Fruit fly (Drosophila melanogaster): ENCODE measurements around the gene CG1575.

CG1575 gene

dm6 chrX:8145501-8146157, 28.8 kb downstream of the CG1575 start, which contains the start of the genes alpha-PheRS and CG2129:
Gene alpha-PheRS, minus strand, starts transcription at chrX:8145602.
Gene CG2129, plus strand, starts transcription at chrX:8145839.
- no peak for TF ChIP-seq Dll (optimal IDR thresholded peaks at IDR 0.05)
- TF ChIP-seq usp (GFP tag; optimal IDR thresholded peaks at IDR 0.05), result no peak
- TF ChIP-seq CG8478 (optimal IDR thresholded peaks at IDR 0.05), result no peak
- TF ChIP-seq psq (optimal IDR thresholded peaks at IDR 0.05), result no peak
- no peak for TF ChIP-seq pan (optimal IDR thresholded peaks at IDR 0.05)
- no peak for TF ChIP-seq EcR (GFP tag; optimal IDR thresholded peaks at IDR 0.05)

- no peak for TF ChIP-seq pan (optimal IDR thresholded peaks at IDR 0.05)
- no peak for TF ChIP-seq usp (GFP tag; optimal IDR thresholded peaks at IDR 0.05)
- no peak for TF ChIP-seq Dll (optimal IDR thresholded peaks at IDR 0.05)
- TF ChIP-seq EcR (GFP tag; optimal IDR thresholded peaks at IDR 0.05), result no peak
- no peak for TF ChIP-seq psq (optimal IDR thresholded peaks at IDR 0.05)
- no peak for TF ChIP-seq CG8478 (optimal IDR thresholded peaks at IDR 0.05)
Observed at dm6 chrX:8147649-8148048, 30.8 kb downstream of the CG1575 start, which contains the start of gene CG15336. Gene CG15336, plus strand, starts transcription at chrX:8147949.

DNA sequence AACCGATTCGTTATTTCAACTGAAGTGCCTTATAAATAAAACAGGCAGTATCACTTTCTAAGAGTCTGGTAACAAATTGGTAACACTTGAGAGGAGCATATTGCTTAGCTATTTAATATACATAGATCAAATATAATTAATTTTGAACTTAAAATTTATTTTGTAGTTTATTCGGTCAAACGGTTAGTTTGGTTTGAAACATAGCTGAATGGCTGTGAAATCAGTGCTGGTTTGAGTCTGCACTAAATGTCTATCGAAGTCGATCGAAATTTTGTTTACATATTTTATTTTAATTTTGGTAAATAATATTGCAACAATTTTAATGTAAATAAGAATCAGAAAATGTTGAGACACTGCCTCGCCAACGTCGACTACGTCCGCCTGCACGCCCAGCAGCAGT, 31.7 kb downstream of the CG1575 start, which contains the start of gene CG10959:
CG10959 (plus strand) TSS at position 228 of the 400 bp plus-strand sequence.
- TF ChIP-seq pan (optimal IDR thresholded peaks at IDR 0.05) (no peak), EcR (GFP tag; optimal IDR thresholded peaks at IDR 0.05) (no peak), psq (optimal IDR thresholded peaks at IDR 0.05) (no peak), CG8478 (optimal IDR thresholded peaks at IDR 0.05) (no peak), usp (GFP tag; optimal IDR thresholded peaks at IDR 0.05) (no peak), Dll (optimal IDR thresholded peaks at IDR 0.05) (no peak)

DNA sequence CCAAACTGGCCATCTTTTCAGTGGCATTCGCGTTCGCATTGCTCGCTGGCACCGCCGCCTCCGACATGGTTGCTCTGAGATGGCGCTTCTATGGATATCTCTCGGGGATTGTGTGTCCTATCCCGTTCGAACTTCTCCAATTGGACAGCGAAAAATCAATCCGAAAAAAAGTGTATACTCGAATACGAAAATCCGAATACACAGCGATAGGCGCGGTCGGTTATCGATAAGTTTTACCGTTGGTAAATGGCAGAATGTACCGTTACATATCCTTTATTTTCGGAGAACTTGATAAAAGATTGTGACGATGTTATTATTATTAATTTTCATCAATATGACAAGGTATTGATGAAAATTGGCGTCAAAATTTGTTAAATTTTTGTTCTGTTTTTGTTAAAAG, 35.3 kb downstream of the CG1575 start, which contains the start of gene Gbeta5:
Gbeta5 (minus strand) TSS at position 199 of the 400 bp plus-strand sequence.
- TF ChIP-seq psq (optimal IDR thresholded peaks at IDR 0.05) (no peak), Dll (optimal IDR thresholded peaks at IDR 0.05) (no peak), CG8478 (optimal IDR thresholded peaks at IDR 0.05) (no peak), usp (GFP tag; optimal IDR thresholded peaks at IDR 0.05) (no peak), pan (optimal IDR thresholded peaks at IDR 0.05) (no peak), EcR (GFP tag; optimal IDR thresholded peaks at IDR 0.05) (no peak)

DNA sequence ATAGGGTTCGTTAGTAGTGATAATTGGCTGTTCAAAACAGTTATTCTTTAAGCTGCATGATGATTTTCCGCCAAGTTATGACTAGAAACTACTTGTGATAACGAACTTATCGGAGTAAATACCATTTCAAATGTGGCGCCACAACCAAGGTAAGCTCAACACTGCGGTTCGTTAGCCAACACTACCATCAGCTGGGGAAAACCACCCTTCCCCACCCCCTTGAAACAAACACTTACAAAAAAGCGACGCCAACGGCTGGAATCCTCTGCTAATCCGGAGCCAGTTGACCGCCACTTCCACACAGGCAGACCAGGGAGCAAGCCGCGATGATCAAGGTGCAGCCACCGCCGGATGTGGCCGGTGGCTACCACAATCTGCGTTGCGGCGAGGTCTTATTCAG, 35.9 kb downstream of the CG1575 start, which contains the start of gene CG18262:
CG18262 (plus strand) TSS at position 231 of the 400 bp plus-strand sequence.
- TF ChIP-seq Dll (optimal IDR thresholded peaks at IDR 0.05) (no peak), pan (optimal IDR thresholded peaks at IDR 0.05) (no peak), EcR (GFP tag; optimal IDR thresholded peaks at IDR 0.05) (no peak), psq (optimal IDR thresholded peaks at IDR 0.05) (no peak), CG8478 (optimal IDR thresholded peaks at IDR 0.05) (no peak), usp (GFP tag; optimal IDR thresholded peaks at IDR 0.05) (no peak)

dm6 chrX:8157294-8157693, 40.5 kb downstream of the CG1575 start, which contains the start of the genes Traf6 and GIIIspla2:
Gene Traf6, minus strand, starts transcription at chrX:8157386.
Gene GIIIspla2, plus strand, starts transcription at chrX:8157628.
- TF ChIP-seq pan (optimal IDR thresholded peaks at IDR 0.05) (no peak), EcR (GFP tag; optimal IDR thresholded peaks at IDR 0.05) (no peak), Dll (optimal IDR thresholded peaks at IDR 0.05) (no peak), CG8478 (optimal IDR thresholded peaks at IDR 0.05) (no peak), usp (GFP tag; optimal IDR thresholded peaks at IDR 0.05) (no peak), psq (optimal IDR thresholded peaks at IDR 0.05) (no peak)

dm6 chrX:8158942-8159472, 42.2 kb downstream of the CG1575 start:
- TF ChIP-seq usp (GFP tag; optimal IDR thresholded peaks at IDR 0.05), result no peak
- TF ChIP-seq Dll (optimal IDR thresholded peaks at IDR 0.05), result no peak
- no peak for TF ChIP-seq EcR (GFP tag; optimal IDR thresholded peaks at IDR 0.05)
- no peak for TF ChIP-seq psq (optimal IDR thresholded peaks at IDR 0.05)
- TF ChIP-seq pan (optimal IDR thresholded peaks at IDR 0.05), result no peak
- no peak for TF ChIP-seq CG8478 (optimal IDR thresholded peaks at IDR 0.05)

DNA sequence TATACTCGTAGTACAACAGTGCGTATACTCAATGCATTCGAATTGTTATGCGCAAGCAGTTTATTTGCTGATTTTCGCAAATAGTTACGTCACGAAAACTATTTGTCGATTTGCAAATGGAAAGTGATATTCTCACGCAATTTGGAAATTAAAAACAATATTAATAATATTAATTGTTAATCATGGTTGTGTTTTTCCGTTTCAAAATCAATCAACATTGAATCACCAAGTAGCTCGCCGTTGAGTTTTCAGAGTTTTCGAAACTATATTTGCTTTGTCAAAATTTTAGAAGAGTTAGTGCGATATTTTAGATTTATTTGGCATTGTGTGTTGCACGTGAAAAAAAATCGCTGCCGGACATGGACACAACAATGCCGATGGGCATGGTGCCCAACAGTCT, 42.9 kb downstream of the CG1575 start, which contains the start of gene CG15337:
CG15337 (plus strand) TSS at position 301 of the 400 bp plus-strand sequence.
- TF ChIP-seq EcR (GFP tag; optimal IDR thresholded peaks at IDR 0.05) (no peak), CG8478 (optimal IDR thresholded peaks at IDR 0.05) (no peak), pan (optimal IDR thresholded peaks at IDR 0.05) (no peak), psq (optimal IDR thresholded peaks at IDR 0.05) (no peak), Dll (optimal IDR thresholded peaks at IDR 0.05) (no peak)

DNA sequence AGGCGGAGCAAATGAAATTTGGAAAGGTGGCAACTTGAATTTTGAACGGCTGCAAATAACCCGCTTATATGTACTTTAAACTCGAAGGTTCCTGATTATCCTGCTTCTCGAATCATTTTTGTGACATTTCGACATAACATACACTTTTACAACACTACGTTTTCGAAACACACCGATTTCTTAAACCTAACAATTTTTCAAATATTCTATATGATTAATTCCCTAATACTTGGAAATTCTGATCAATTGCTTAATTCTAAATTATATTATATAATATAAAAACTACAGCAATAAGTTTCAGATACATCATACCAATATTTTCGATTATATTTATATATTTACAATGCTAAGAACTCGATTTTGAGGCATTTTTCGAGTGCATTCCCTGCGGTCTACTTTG, 45.9 kb downstream of the CG1575 start, which contains the start of gene CG10761:
CG10761 (minus strand) TSS at position 101 of the 400 bp plus-strand sequence.
- TF ChIP-seq psq (optimal IDR thresholded peaks at IDR 0.05) (no peak), CG8478 (optimal IDR thresholded peaks at IDR 0.05) (no peak), pan (optimal IDR thresholded peaks at IDR 0.05) (no peak), Dll (optimal IDR thresholded peaks at IDR 0.05) (no peak), usp (GFP tag; optimal IDR thresholded peaks at IDR 0.05) (no peak), EcR (GFP tag; optimal IDR thresholded peaks at IDR 0.05) (no peak)

dm6 chrX:8163452-8163851, 46.6 kb downstream of the CG1575 start:
- TF ChIP-seq Dll (optimal IDR thresholded peaks at IDR 0.05) (no peak), usp (GFP tag; optimal IDR thresholded peaks at IDR 0.05) (no peak), EcR (GFP tag; optimal IDR thresholded peaks at IDR 0.05) (no peak), psq (optimal IDR thresholded peaks at IDR 0.05) (no peak), CG8478 (optimal IDR thresholded peaks at IDR 0.05) (no peak), pan (optimal IDR thresholded peaks at IDR 0.05) (no peak)

dm6 chrX:8165608-8166007, 48.8 kb downstream of the CG1575 start, which contains the start of gene Or7a:
Gene Or7a, minus strand, starts transcription at chrX:8165708.
- TF ChIP-seq Dll (optimal IDR thresholded peaks at IDR 0.05) (no peak), CG8478 (optimal IDR thresholded peaks at IDR 0.05) (no peak), psq (optimal IDR thresholded peaks at IDR 0.05) (no peak), EcR (GFP tag; optimal IDR thresholded peaks at IDR 0.05) (no peak), pan (optimal IDR thresholded peaks at IDR 0.05) (no peak), usp (GFP tag; optimal IDR thresholded peaks at IDR 0.05) (no peak)
